Worm (Caenorhabditis elegans) whole organism, L4 larva: ENCODE results near the gene nspc-10.

Experiments used
- aha-1 ChIP-seq: fragments of 150-350 bp; peaks from one replicate; lab custom pipeline; 2014; ENCODE audit warnings: missing biosample characterization, missing genetic modification characterization
- mdl-1 ChIP-seq, 2 experiments: fragments of 150-350 bp in 1 of 2; sonication (generic microtip) in 1 of 2; optimal IDR thresholded peaks; 2 replicates each; lab custom pipeline; 2014 to 2017; ENCODE audit warnings: missing biosample characterization in 2 of 2, missing genetic modification characterization in 2 of 2

nspc-10 gene

DNA sequence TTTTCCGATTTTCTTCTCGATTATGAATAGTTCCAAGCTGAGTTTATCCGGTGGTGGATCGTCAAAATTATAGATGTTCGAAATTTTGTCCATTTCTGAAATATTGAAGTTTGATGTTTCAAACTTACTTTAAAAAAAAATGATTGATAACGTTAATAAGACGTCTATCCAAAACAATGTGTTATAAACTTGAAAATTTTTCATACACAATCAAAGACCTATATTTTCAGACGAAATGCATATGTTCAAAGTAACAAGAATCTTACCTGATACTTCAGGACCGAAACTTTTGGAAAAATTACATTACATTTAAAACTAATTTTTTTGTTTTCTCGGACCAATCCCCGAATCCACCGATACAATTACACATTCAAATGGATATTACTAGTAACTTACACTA, 48.0 kb downstream of the nspc-10 start, which contains the start of gene nekl-3:
nekl-3 (minus strand) TSS at position 101 of the 400 bp plus-strand sequence.
- TF ChIP-seq mdl-1 (tag; optimal IDR thresholded peaks at IDR 0.05; lab: Kevin White, UChicago) (no peak), aha-1 (tag; lab: Kevin White, UChicago) (peak; percentile 21)
